Worm (Caenorhabditis elegans) whole organism, L4 larva: ENCODE data around the gene msd-2.

Source experiments
- Y105C5A.15 ChIP-seq: fragments of 200-800 bp; sonication (Bioruptor generic); IDR thresholded peaks from 2 replicates; pipeline ENCODE4 v1.3.6; 2022; ENCODE audit warnings: missing genetic modification characterization, missing compliant biosample characterization
- aly-2 ChIP-seq: sonication (generic microtip); optimal IDR thresholded peaks from 2 replicates; lab custom pipeline; 2018; ENCODE audit warnings: missing biosample characterization, missing genetic modification characterization
- ama-1 ChIP-seq: fragments of 150-350 bp; optimal IDR thresholded peaks from 2 replicates; lab custom pipeline; 2014; ENCODE audit warnings: inconsistent platforms, mixed read lengths
- arid-1 ChIP-seq: fragments of 200-800 bp; sonication (Bioruptor generic); conservative IDR thresholded peaks from 2 replicates; pipeline ENCODE4 v1.3.6; 2022; ENCODE audit warnings: missing genetic modification reagents, missing genetic modification characterization, missing compliant biosample characterization
- ceh-82 ChIP-seq: sonication (generic microtip); optimal IDR thresholded peaks from 2 replicates; lab custom pipeline; 2017; ENCODE audit warnings: missing biosample characterization, missing genetic modification characterization
- daf-16 ChIP-seq, 3 experiments: sonication (generic microtip); optimal IDR thresholded peaks; 2 replicates each; lab custom pipeline; 2016 to 2017; ENCODE audit warnings: missing genetic modification characterization in 3 of 3, missing genetic modification reagents in 3 of 3, mild to moderate bottlenecking in 2 of 3, missing compliant biosample characterization in 2 of 3, missing biosample characterization in 1 of 3, moderate library complexity in 1 of 3
- dmd-9 ChIP-seq: fragments of 200-800 bp; sonication (Bioruptor generic); IDR thresholded peaks from 2 replicates; pipeline ENCODE4 v1.3.6; 2022; ENCODE audit warnings: missing genetic modification reagents, missing genetic modification characterization, missing compliant biosample characterization

ce11 chrIV:10040803-10041202, 11.9 kb downstream of the msd-2 start, which contains the start of gene dhs-31:
- TF ChIP-seq Y105C5A.15 (GFP tag; lab: Robert Waterston, UW), result no peak
- no peak for TF ChIP-seq dmd-9 (GFP tag; lab: Robert Waterston, UW)
- TF ChIP-seq ceh-82, result no peak
- TF ChIP-seq arid-1, result no peak
- TF ChIP-seq ama-1 (lab: Kevin White, UChicago), result no peak
- no peak for TF ChIP-seq daf-16 (GFP tag; optimal IDR thresholded peaks at IDR 0.05; lab: Kevin White, UChicago)
- no peak for TF ChIP-seq daf-16 (tag; optimal IDR thresholded peaks at IDR 0.05; lab: Kevin White, UChicago)
- TF ChIP-seq aly-2 (tag; lab: Kevin White, UChicago), result no peak
